Worm (Caenorhabditis elegans): ENCODE data around the gene Y73C8C.8.

Gene Y73C8C.8

ce11 chrV:3113751-3114150 lies at the start of gene Y73C8C.8:
Gene Y73C8C.8, minus strand, starts transcription at chrV:3113851.
- TF ChIP-seq lin-13 (tag; optimal IDR thresholded peaks at IDR 0.05) (no peak), lin-32 (GFP tag; optimal IDR thresholded peaks at IDR 0.05) (no peak), unc-62 (GFP tag; optimal IDR thresholded peaks at IDR 0.05) (no peak), nhr-12 (tag; optimal IDR thresholded peaks at IDR 0.05) (no peak), hlh-1 (tag; optimal IDR thresholded peaks at IDR 0.05) (no peak), unc-120 (tag; optimal IDR thresholded peaks at IDR 0.05; ENCODE audit: poor library complexity, severe bottlenecking) (no peak), M03D4.4 (tag; optimal IDR thresholded peaks at IDR 0.05) (no peak), unc-39 (tag; optimal IDR thresholded peaks at IDR 0.05) (no peak), sptf-1 (tag; optimal IDR thresholded peaks at IDR 0.05) (no peak), cnd-1 (tag; optimal IDR thresholded peaks at IDR 0.05) (no peak), snpc-4 (tag; optimal IDR thresholded peaks at IDR 0.05) (no peak), drap-1 (GFP tag; optimal IDR thresholded peaks at IDR 0.05) (no peak), mep-1 (tag; optimal IDR thresholded peaks at IDR 0.05) (no peak), ceh-83 (GFP tag; optimal IDR thresholded peaks at IDR 0.05) (no peak), nhr-2 (tag; optimal IDR thresholded peaks at IDR 0.05) (no peak)

ce11 chrV:3163143-3163542 lies 49.5 kb upstream of the Y73C8C.8 start:
- TF ChIP-seq M03D4.4 (tag; optimal IDR thresholded peaks at IDR 0.05) (no peak), mep-1 (tag; optimal IDR thresholded peaks at IDR 0.05) (no peak), snpc-4 (tag; optimal IDR thresholded peaks at IDR 0.05) (no peak)

ce11 chrV:3162299-3162698 lies 48.6 kb upstream of the Y73C8C.8 start:
- TF ChIP-seq elt-1 (tag; optimal IDR thresholded peaks at IDR 0.05; ENCODE audit: borderline replicate concordance, insufficient read depth): no peak
- TF ChIP-seq pha-4 (tag; optimal IDR thresholded peaks at IDR 0.05): no peak
- TF ChIP-seq snpc-4 (tag; optimal IDR thresholded peaks at IDR 0.05): no peak

- TF ChIP-seq sem-2 (GFP tag; optimal IDR thresholded peaks at IDR 0.05) (no peak), mep-1 (tag; optimal IDR thresholded peaks at IDR 0.05) (no peak), ztf-11 (tag; optimal IDR thresholded peaks at IDR 0.05) (no peak), ceh-43 (GFP tag; optimal IDR thresholded peaks at IDR 0.05) (no peak), pha-4 (tag; optimal IDR thresholded peaks at IDR 0.05) (no peak), nhr-28 (tag; optimal IDR thresholded peaks at IDR 0.05) (no peak), cnd-1 (tag; optimal IDR thresholded peaks at IDR 0.05) (no peak), elt-1 (tag; optimal IDR thresholded peaks at IDR 0.05; ENCODE audit: borderline replicate concordance, insufficient read depth) (no peak), bed-3 (GFP tag; optimal IDR thresholded peaks at IDR 0.05) (no peak), ham-2 (GFP tag; optimal IDR thresholded peaks at IDR 0.05) (no peak), unc-39 (tag; optimal IDR thresholded peaks at IDR 0.05) (no peak), ceh-83 (GFP tag; optimal IDR thresholded peaks at IDR 0.05) (no peak)
These were observed 45.6 kb upstream of the Y73C8C.8 start, which contains the start of gene C36C5.12 for ce11 chrV:3159252-3159651. Gene C36C5.12, minus strand, starts transcription at chrV:3159352.

- TF ChIP-seq snpc-4 (tag; optimal IDR thresholded peaks at IDR 0.05) (no peak), sem-2 (GFP tag; optimal IDR thresholded peaks at IDR 0.05) (no peak), unc-62 (GFP tag; optimal IDR thresholded peaks at IDR 0.05) (no peak), nhr-12 (tag; optimal IDR thresholded peaks at IDR 0.05) (no peak), nhr-28 (tag; optimal IDR thresholded peaks at IDR 0.05) (no peak), unc-39 (tag; optimal IDR thresholded peaks at IDR 0.05) (no peak), ztf-11 (tag; optimal IDR thresholded peaks at IDR 0.05) (no peak), hlh-1 (tag; optimal IDR thresholded peaks at IDR 0.05) (no peak), lin-13 (tag; optimal IDR thresholded peaks at IDR 0.05) (no peak), lsy-2 (tag; optimal IDR thresholded peaks at IDR 0.05) (no peak), nhr-237 (tag; optimal IDR thresholded peaks at IDR 0.05) (no peak), blmp-1 (tag; optimal IDR thresholded peaks at IDR 0.05) (no peak), ceh-39 (tag; optimal IDR thresholded peaks at IDR 0.05) (no peak), M03D4.4 (tag; optimal IDR thresholded peaks at IDR 0.05) (no peak), zip-8 (tag; optimal IDR thresholded peaks at IDR 0.05) (no peak), mls-2 (tag; optimal IDR thresholded peaks at IDR 0.05) (no peak), nhr-2 (tag; optimal IDR thresholded peaks at IDR 0.05) (no peak), cnd-1 (tag; optimal IDR thresholded peaks at IDR 0.05) (no peak), sptf-1 (tag; optimal IDR thresholded peaks at IDR 0.05) (no peak)
These were observed 44.7 kb upstream of the Y73C8C.8 start for ce11 chrV:3158379-3158778.

- no peak for TF ChIP-seq blmp-1 (tag; optimal IDR thresholded peaks at IDR 0.05)
These were observed 43.1 kb upstream of the Y73C8C.8 start, which contains the start of gene exh-1 for ce11 chrV:3156786-3157185. Gene exh-1, plus strand, starts transcription at chrV:3157086.

Measured in whole organism, mixed stage, embryonic.